Worm (Caenorhabditis elegans) whole organism, late embryonic: ENCODE measurements around the gene fip-2.
A peak's percentile ranks its signal among the peaks of the same experiment; 100 is the strongest.

Experiments used
- C08G9.2 ChIP-seq: sonication (generic microtip); optimal IDR thresholded peaks from 2 replicates; lab custom pipeline; 2016; ENCODE audit warnings: mild to moderate bottlenecking, missing genetic modification characterization, moderate library complexity, missing compliant biosample characterization
- C38D4.7 ChIP-seq: fragments of 200-800 bp; sonication (Bioruptor generic); optimal IDR thresholded peaks from 2 replicates; lab custom pipeline; 2018; ENCODE audit warnings: mild to moderate bottlenecking, missing genetic modification characterization, moderate library complexity, missing compliant biosample characterization
- F13H6.1 ChIP-seq: sonication (generic microtip); optimal IDR thresholded peaks from 2 replicates; lab custom pipeline; 2016; ENCODE audit warnings: missing genetic modification characterization, missing compliant biosample characterization
- K02D7.2 ChIP-seq: sonication (generic microtip); optimal IDR thresholded peaks from 2 replicates; lab custom pipeline; 2017; ENCODE audit warnings: mild to moderate bottlenecking, missing genetic modification characterization, missing compliant biosample characterization
- K09A11.1 ChIP-seq: sonication (generic microtip); optimal IDR thresholded peaks from 2 replicates; lab custom pipeline; 2017; ENCODE audit warnings: antibody characterized with exemption, mild to moderate bottlenecking, missing genetic modification characterization, missing compliant biosample characterization; ENCODE audit not compliant: insufficient read depth
- Y22D7AL.16 ChIP-seq: sonication (generic microtip); optimal IDR thresholded peaks from 2 replicates; lab custom pipeline; 2016; ENCODE audit warnings: missing genetic modification characterization, missing compliant biosample characterization
- ceh-19 ChIP-seq: fragments of 200-800 bp; sonication (Bioruptor generic); optimal IDR thresholded peaks from 2 replicates; lab custom pipeline; 2018; ENCODE audit warnings: mild to moderate bottlenecking, missing genetic modification characterization, missing compliant biosample characterization
- ceh-22 ChIP-seq: sonication (generic microtip); optimal IDR thresholded peaks from 2 replicates; lab custom pipeline; 2017; ENCODE audit warnings: missing biosample characterization, missing genetic modification characterization
- ceh-24 ChIP-seq: sonication (generic microtip); optimal IDR thresholded peaks from 2 replicates; lab custom pipeline; 2016; ENCODE audit warnings: mild to moderate bottlenecking, missing genetic modification characterization, missing compliant biosample characterization
- ceh-30 ChIP-seq: fragments of 150-350 bp; optimal IDR thresholded peaks from 2 replicates; lab custom pipeline; 2014; ENCODE audit warnings: missing biosample characterization, missing genetic modification characterization
- ceh-31 ChIP-seq: sonication (generic microtip); optimal IDR thresholded peaks from 2 replicates; lab custom pipeline; 2016; ENCODE audit warnings: missing genetic modification characterization, missing compliant biosample characterization
- ceh-48 ChIP-seq: sonication (generic microtip); optimal IDR thresholded peaks from 2 replicates; lab custom pipeline; 2016; ENCODE audit warnings: missing genetic modification characterization, inconsistent platforms, missing compliant biosample characterization
- dmd-4 ChIP-seq: sonication (generic microtip); optimal IDR thresholded peaks from 2 replicates; lab custom pipeline; 2016; ENCODE audit warnings: borderline replicate concordance, missing genetic modification characterization, missing compliant biosample characterization
- dve-1 ChIP-seq: sonication (generic microtip); optimal IDR thresholded peaks from 2 replicates; lab custom pipeline; 2017; ENCODE audit warnings: antibody characterized with exemption, mild to moderate bottlenecking, missing genetic modification characterization, missing compliant biosample characterization
- elt-4 ChIP-seq: sonication (generic microtip); optimal IDR thresholded peaks from 2 replicates; lab custom pipeline; 2016; ENCODE audit warnings: missing genetic modification characterization, missing compliant biosample characterization
- ets-4 ChIP-seq: sonication (generic microtip); optimal IDR thresholded peaks from 2 replicates; lab custom pipeline; 2016; ENCODE audit warnings: missing genetic modification characterization, missing compliant biosample characterization
- eyg-1 ChIP-seq: sonication (generic microtip); optimal IDR thresholded peaks from 2 replicates; lab custom pipeline; 2016; ENCODE audit warnings: missing genotype, missing genetic modification characterization, missing compliant biosample characterization
- fkh-10 ChIP-seq: fragments of 150-350 bp; optimal IDR thresholded peaks from 2 replicates; lab custom pipeline; 2014; ENCODE audit warnings: missing biosample characterization, missing genetic modification reagents, missing genetic modification characterization
- fkh-6 ChIP-seq: sonication (generic microtip); optimal IDR thresholded peaks from 2 replicates; lab custom pipeline; 2016; ENCODE audit warnings: missing genetic modification characterization, missing compliant biosample characterization
- hlh-13 ChIP-seq: fragments of 200-800 bp; sonication (Bioruptor generic); optimal IDR thresholded peaks from 2 replicates; lab custom pipeline; 2018; ENCODE audit warnings: mild to moderate bottlenecking, missing genetic modification characterization, missing compliant biosample characterization
- hlh-15 ChIP-seq: sonication (generic microtip); optimal IDR thresholded peaks from 2 replicates; lab custom pipeline; 2016; ENCODE audit warnings: missing genetic modification characterization, missing compliant biosample characterization
- hlh-30 ChIP-seq: sonication (generic microtip); optimal IDR thresholded peaks from 2 replicates; lab custom pipeline; 2017; ENCODE audit warnings: antibody characterized with exemption, missing genetic modification characterization, missing compliant biosample characterization; ENCODE audit not compliant: insufficient read depth
- hlh-6 ChIP-seq: sonication (generic microtip); optimal IDR thresholded peaks from 2 replicates; lab custom pipeline; 2016; ENCODE audit warnings: missing genotype, missing genetic modification characterization, missing compliant biosample characterization
- hlh-8 ChIP-seq: sonication (generic microtip); optimal IDR thresholded peaks from 2 replicates; lab custom pipeline; 2016; ENCODE audit warnings: missing genotype, missing genetic modification characterization, missing compliant biosample characterization
- lim-6 ChIP-seq: sonication (generic microtip); optimal IDR thresholded peaks from 2 replicates; lab custom pipeline; 2016; ENCODE audit warnings: missing genetic modification characterization, missing compliant biosample characterization
- lin-11 ChIP-seq: fragments of 200-800 bp; sonication (Bioruptor generic); optimal IDR thresholded peaks from 2 replicates; lab custom pipeline; 2018; ENCODE audit warnings: mild to moderate bottlenecking, missing genetic modification characterization, missing compliant biosample characterization
- madf-2 ChIP-seq: sonication (generic microtip); optimal IDR thresholded peaks from 2 replicates; lab custom pipeline; 2017; ENCODE audit warnings: missing genetic modification characterization, missing compliant biosample characterization
- mec-3 ChIP-seq: sonication (generic microtip); optimal IDR thresholded peaks from 2 replicates; lab custom pipeline; 2016; ENCODE audit warnings: borderline replicate concordance, missing genetic modification characterization, missing compliant biosample characterization
- nfya-1 ChIP-seq: sonication (generic microtip); optimal IDR thresholded peaks from 2 replicates; lab custom pipeline; 2017; ENCODE audit warnings: missing genetic modification characterization, mild to moderate bottlenecking, missing compliant biosample characterization, antibody characterized with exemption, moderate library complexity
- nhr-232 ChIP-seq: sonication (generic microtip); optimal IDR thresholded peaks from 2 replicates; lab custom pipeline; 2016; ENCODE audit warnings: missing genetic modification characterization, missing compliant biosample characterization
- npax-4 ChIP-seq: sonication (generic microtip); optimal IDR thresholded peaks from 2 replicates; lab custom pipeline; 2016; ENCODE audit warnings: missing genetic modification characterization, missing compliant biosample characterization
- pat-9 ChIP-seq: fragments of 200-800 bp; sonication (Bioruptor generic); optimal IDR thresholded peaks from 2 replicates; lab custom pipeline; 2018; ENCODE audit warnings: mild to moderate bottlenecking, missing genetic modification characterization, moderate library complexity, missing compliant biosample characterization
- pha-2 ChIP-seq: sonication (generic microtip); optimal IDR thresholded peaks from 2 replicates; lab custom pipeline; 2017; ENCODE audit warnings: mild to moderate bottlenecking, missing genetic modification characterization, missing compliant biosample characterization
- pha-4 ChIP-seq: fragments of 150-350 bp; optimal IDR thresholded peaks from 2 replicates; lab custom pipeline; 2018; ENCODE audit warnings: missing biosample characterization, missing genetic modification reagents, missing genetic modification characterization
- pqm-1 ChIP-seq: sonication (generic microtip); optimal IDR thresholded peaks from 2 replicates; lab custom pipeline; 2016; ENCODE audit warnings: missing genetic modification characterization, missing compliant biosample characterization
- pros-1 ChIP-seq: fragments of 150-350 bp; optimal IDR thresholded peaks from 2 replicates; lab custom pipeline; 2014; ENCODE audit warnings: missing biosample characterization, missing genetic modification reagents, missing genetic modification characterization
- rnt-1 ChIP-seq: sonication (generic microtip); optimal IDR thresholded peaks from 2 replicates; lab custom pipeline; 2016; ENCODE audit warnings: missing genetic modification characterization, missing compliant biosample characterization
- sdc-2 ChIP-seq: sonication (generic microtip); optimal IDR thresholded peaks from 2 replicates; lab custom pipeline; 2016; ENCODE audit warnings: missing genotype, missing genetic modification characterization, missing compliant biosample characterization
- sox-2 ChIP-seq: fragments of 200-800 bp; sonication (Bioruptor generic); IDR thresholded peaks from 2 replicates; pipeline ENCODE4 v1.3.6; 2022; ENCODE audit warnings: missing genetic modification reagents, missing genetic modification characterization, missing compliant biosample characterization
- sox-4 ChIP-seq: sonication (generic microtip); optimal IDR thresholded peaks from 2 replicates; lab custom pipeline; 2017; ENCODE audit warnings: mild to moderate bottlenecking, missing genetic modification characterization, inconsistent platforms, missing compliant biosample characterization
- syd-9 ChIP-seq: sonication (generic microtip); optimal IDR thresholded peaks from 2 replicates; lab custom pipeline; 2016; ENCODE audit warnings: mild to moderate bottlenecking, missing genetic modification characterization, moderate library complexity, missing compliant biosample characterization
- tbx-2 ChIP-seq: sonication (generic microtip); optimal IDR thresholded peaks from 2 replicates; lab custom pipeline; 2016; ENCODE audit warnings: missing genetic modification characterization, missing compliant biosample characterization
- ttx-3 ChIP-seq: sonication (generic microtip); optimal IDR thresholded peaks from 2 replicates; lab custom pipeline; 2016; ENCODE audit warnings: missing genetic modification reagents, missing genetic modification characterization, missing compliant biosample characterization
- unc-42 ChIP-seq: sonication (generic microtip); optimal IDR thresholded peaks from 2 replicates; lab custom pipeline; 2016; ENCODE audit warnings: missing genotype, missing genetic modification characterization, missing compliant biosample characterization
- unc-55 ChIP-seq: sonication (generic microtip); optimal IDR thresholded peaks from 2 replicates; lab custom pipeline; 2017; ENCODE audit warnings: missing biosample characterization, missing genetic modification reagents, missing genetic modification characterization
- unc-86 ChIP-seq: sonication (generic microtip); optimal IDR thresholded peaks from 2 replicates; lab custom pipeline; 2016; ENCODE audit warnings: missing genetic modification characterization, missing compliant biosample characterization
- zip-5 ChIP-seq: sonication (generic microtip); optimal IDR thresholded peaks from 2 replicates; lab custom pipeline; 2016; ENCODE audit warnings: missing genetic modification characterization, missing compliant biosample characterization
- ztf-16 ChIP-seq: sonication (generic microtip); optimal IDR thresholded peaks from 2 replicates; lab custom pipeline; 2017; ENCODE audit warnings: missing genetic modification characterization, missing compliant biosample characterization

fip-2 gene

DNA sequence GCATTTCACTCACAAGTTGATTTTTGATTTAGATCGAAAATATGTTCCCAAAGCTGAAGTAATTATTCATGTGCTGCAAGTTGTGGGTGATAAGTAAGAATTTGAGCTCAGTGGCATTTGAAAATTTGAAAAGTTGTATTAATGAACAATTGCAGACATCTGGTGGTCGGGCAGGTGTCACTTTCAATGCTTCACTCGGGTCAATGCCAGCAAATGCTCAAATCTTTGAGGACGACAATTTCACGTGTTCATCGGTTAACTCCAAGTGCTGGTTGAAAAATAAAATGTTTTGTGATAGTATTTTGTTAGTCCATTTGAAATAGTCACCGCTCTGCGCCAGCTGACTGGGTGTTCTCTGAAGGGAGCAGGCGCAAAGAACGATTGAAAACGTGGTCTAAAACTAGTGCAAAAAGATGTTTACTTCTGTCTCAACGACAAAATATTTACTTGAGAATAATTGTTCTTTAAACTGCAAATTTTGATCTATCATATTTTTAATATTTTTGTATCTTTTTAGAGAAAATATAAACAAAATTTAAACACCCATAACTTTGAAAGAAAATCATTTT, 26.4 kb downstream of the fip-2 start:
- TF ChIP-seq npax-4 (no peak), syd-9 (no peak), hlh-6 (tag; lab: Kevin White, UChicago) (no peak), unc-86 (tag; lab: Kevin White, UChicago) (no peak), ceh-48 (no peak), ceh-19 (no peak), unc-42 (no peak), nhr-232 (no peak), dve-1 (no peak), sdc-2 (tag; lab: Kevin White, UChicago) (no peak), mec-3 (tag; lab: Kevin White, UChicago) (no peak), rnt-1 (tag; lab: Kevin White, UChicago) (no peak), pat-9 (tag; lab: Kevin White, UChicago) (no peak), unc-55 (GFP tag; lab: Kevin White, UChicago) (no peak), ttx-3 (tag; lab: Kevin White, UChicago) (no peak), hlh-15 (no peak), lin-11 (no peak)

DNA sequence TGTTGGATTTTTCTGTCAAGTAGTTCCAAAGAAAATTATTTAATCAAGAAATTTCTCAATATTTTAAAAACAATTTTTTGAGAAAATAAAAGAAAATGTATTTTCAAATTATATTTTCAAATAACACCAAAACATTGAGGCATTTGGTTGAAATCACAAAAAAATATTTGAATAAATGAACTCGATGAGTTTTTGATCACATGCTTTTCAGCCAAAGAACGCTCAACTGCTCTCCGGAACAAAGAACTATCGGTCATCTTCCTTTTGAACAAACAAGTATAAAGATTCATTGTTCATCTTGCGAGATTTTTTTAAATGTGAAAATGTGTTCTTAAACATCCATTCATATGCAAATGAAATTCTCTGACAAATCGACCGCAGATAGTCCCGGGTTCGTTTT, 27.2 kb downstream of the fip-2 start:
- TF ChIP-seq hlh-15 (no peak), zip-5 (tag; lab: Kevin White, UChicago) (no peak), hlh-30 (tag; lab: Kevin White, UChicago) (no peak), pha-4 (no peak), C08G9.2 (tag; lab: Kevin White, UChicago) (no peak), nfya-1 (tag; lab: Kevin White, UChicago) (no peak), unc-55 (GFP tag; lab: Kevin White, UChicago) (no peak), ceh-19 (no peak), ztf-16 (tag; lab: Kevin White, UChicago) (no peak), npax-4 (no peak), ceh-31 (tag; lab: Kevin White, UChicago) (no peak), eyg-1 (tag; lab: Kevin White, UChicago) (no peak), ceh-22 (tag; lab: Kevin White, UChicago) (no peak), fkh-6 (no peak)

DNA sequence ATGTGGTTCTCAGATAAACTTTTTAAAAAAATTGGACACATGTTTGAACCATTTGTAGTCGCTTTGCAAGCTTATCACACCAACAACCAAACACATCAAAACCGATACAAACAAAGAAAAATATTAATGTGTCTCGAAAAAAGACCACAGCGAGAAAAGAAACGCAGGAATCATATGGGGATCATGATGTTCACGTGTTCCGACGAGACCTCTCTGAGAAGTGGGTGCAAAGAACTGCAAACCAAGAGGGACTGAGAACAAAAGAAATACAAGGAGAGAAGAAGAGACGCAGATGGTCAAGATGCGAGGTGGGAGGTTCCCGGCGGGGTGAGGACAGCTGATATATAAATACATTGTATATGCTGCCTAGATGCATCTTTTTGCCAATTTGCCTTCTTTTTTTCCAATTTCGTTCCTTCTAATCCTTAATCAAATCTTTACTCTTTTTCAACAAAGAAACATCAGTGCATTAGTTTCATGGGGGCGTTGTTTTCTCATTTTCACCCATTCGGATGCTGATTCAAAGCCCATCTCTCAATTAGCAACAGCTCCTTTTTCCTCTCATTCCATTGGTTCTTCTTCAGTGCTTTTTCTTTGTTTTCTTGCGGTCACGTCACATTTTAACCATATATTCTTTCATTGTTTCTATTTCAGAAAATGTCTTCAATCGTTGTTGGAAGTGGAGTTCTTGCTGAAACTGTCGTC, 28.0 kb downstream of the fip-2 start, which contains the start of gene F21C10.10:
Gene F21C10.10 (plus strand): TSS at position 655 of the 705 bp plus-strand sequence.
- TF ChIP-seq ets-4: no peak
- TF ChIP-seq sox-2: peak; percentile 40; the same call in 1 of the 2 replicates
- no peak for TF ChIP-seq C38D4.7 (GFP tag; lab: Kevin White, UChicago)
- TF ChIP-seq lim-6 (tag; lab: Kevin White, UChicago): no peak
- no peak for TF ChIP-seq elt-4 (tag; lab: Kevin White, UChicago)
- TF ChIP-seq pqm-1 (tag; lab: Kevin White, UChicago): no peak
- no peak for TF ChIP-seq mec-3 (tag; lab: Kevin White, UChicago)
- TF ChIP-seq Y22D7AL.16 (tag; lab: Kevin White, UChicago): no peak
- no peak for TF ChIP-seq fkh-10
- peak; percentile 67 for TF ChIP-seq unc-42
- TF ChIP-seq madf-2 (tag; lab: Kevin White, UChicago): no peak
- TF ChIP-seq nfya-1 (tag; lab: Kevin White, UChicago): peak; percentile 76
- TF ChIP-seq sox-4 (tag; lab: Kevin White, UChicago): no peak
- TF ChIP-seq hlh-15: no peak
- TF ChIP-seq hlh-13: no peak
- no peak for TF ChIP-seq F13H6.1
- no peak for TF ChIP-seq pha-4
- TF ChIP-seq fkh-6: no peak
- no peak for TF ChIP-seq ceh-30 (tag; lab: Kevin White, UChicago)
- TF ChIP-seq tbx-2 (tag; lab: Kevin White, UChicago): peak; percentile 85
- TF ChIP-seq K02D7.2 (tag; lab: Kevin White, UChicago): no peak
- no peak for TF ChIP-seq dmd-4
- TF ChIP-seq pros-1 (tag; lab: Kevin White, UChicago): no peak
- no peak for TF ChIP-seq ceh-24 (tag; lab: Kevin White, UChicago)
- peak; percentile 15 for TF ChIP-seq syd-9
- no peak for TF ChIP-seq K09A11.1 (tag; lab: Kevin White, UChicago)
- peak; percentile 46 for TF ChIP-seq hlh-8 (tag; lab: Kevin White, UChicago)
- no peak for TF ChIP-seq ttx-3 (tag; lab: Kevin White, UChicago)
- TF ChIP-seq hlh-30 (tag; lab: Kevin White, UChicago): peak; percentile 93
- no peak for TF ChIP-seq pha-2 (tag; lab: Kevin White, UChicago)
